Fruit fly (Drosophila melanogaster): ENCODE measurements around the gene CG15601.
A peak's percentile ranks its signal among the peaks of the same experiment; 100 is the strongest.

Gene CG15601

dm6 chrX:15740288-15740726 lies 29.9 kb downstream of the CG15601 start (continued):
- TF ChIP-seq CG11085 (GFP tag; IDR thresholded peaks at IDR 0.05) (peak; percentile 74), CG17568 (GFP tag; optimal IDR thresholded peaks at IDR 0.05) (no peak), CG7928 (GFP tag; optimal IDR thresholded peaks at IDR 0.05) (peak; percentile 15), kni (GFP tag; optimal IDR thresholded peaks at IDR 0.05) (no peak), CG13775 (GFP tag; optimal IDR thresholded peaks at IDR 0.05) (peak; percentile 48), Fer1 (GFP tag; optimal IDR thresholded peaks at IDR 0.05) (peak; percentile 85), CG4707 (GFP tag; optimal IDR thresholded peaks at IDR 0.05) (peak; percentile 14), CG12391 (tag; optimal IDR thresholded peaks at IDR 0.05) (peak; percentile 69), zfh2 (GFP tag; optimal IDR thresholded peaks at IDR 0.05) (peak; percentile 58), CG4404 (GFP tag; IDR thresholded peaks at IDR 0.05) (peak; percentile 50), fd3F (GFP tag; optimal IDR thresholded peaks at IDR 0.05) (peak; percentile 60), dati (GFP tag; IDR thresholded peaks at IDR 0.05) (peak; percentile 31; the same call in 1 of the 2 replicates), CG4854 (GFP tag; optimal IDR thresholded peaks at IDR 0.05) (peak; percentile 27), CG6272 (GFP tag; IDR thresholded peaks at IDR 0.05) (peak; percentile 9; the same call in 1 of the 2 replicates), dysf (GFP tag; IDR thresholded peaks at IDR 0.05) (peak; percentile 83), cas (GFP tag; IDR thresholded peaks at IDR 0.05) (peak; percentile 73), CG4730 (GFP tag; IDR thresholded peaks at IDR 0.05) (peak; percentile 53; the same call in 1 of the 2 replicates), Usf (GFP tag; optimal IDR thresholded peaks at IDR 0.05) (no peak), HmgZ (tag; optimal IDR thresholded peaks at IDR 0.05) (peak; percentile 88), seq (GFP tag; IDR thresholded peaks at IDR 0.05) (peak; percentile 65), Atf-2 (GFP tag; optimal IDR thresholded peaks at IDR 0.05) (peak; percentile 3), dimm (GFP tag; IDR thresholded peaks at IDR 0.05) (peak; percentile 14; the same call in 1 of the 2 replicates), wek (GFP tag; optimal IDR thresholded peaks at IDR 0.05) (no peak), CG9215 (GFP tag; IDR thresholded peaks at IDR 0.05) (peak; percentile 71), hbn (GFP tag; IDR thresholded peaks at IDR 0.05; ENCODE audit: partially characterized antibody) (no peak), CG18599 (GFP tag; optimal IDR thresholded peaks at IDR 0.05) (peak; percentile 91), Mes4 (GFP tag; optimal IDR thresholded peaks at IDR 0.05) (no peak), CG30020 (tag; optimal IDR thresholded peaks at IDR 0.05) (no peak), CG17361 (GFP tag; IDR thresholded peaks at IDR 0.05) (peak; percentile 59), CG30403 (GFP tag; optimal IDR thresholded peaks at IDR 0.05) (peak; percentile 67), ara (GFP tag; IDR thresholded peaks at IDR 0.05) (peak; percentile 53; the same call in 1 of the 2 replicates), Xbp1 (GFP tag; optimal IDR thresholded peaks at IDR 0.05) (peak; percentile 66), Ssrp (tag; optimal IDR thresholded peaks at IDR 0.05) (peak; percentile 46), CG5245 (GFP tag; optimal IDR thresholded peaks at IDR 0.05) (peak; percentile 18), Kr (GFP tag; optimal IDR thresholded peaks at IDR 0.05) (no peak), btn (GFP tag; optimal IDR thresholded peaks at IDR 0.05) (no peak), pfk (GFP tag; optimal IDR thresholded peaks at IDR 0.05) (no peak), lilli (GFP tag; optimal IDR thresholded peaks at IDR 0.05) (peak; percentile 85), Nf-YC (tag; optimal IDR thresholded peaks at IDR 0.05) (peak; percentile 43), Camta (GFP tag; optimal IDR thresholded peaks at IDR 0.05) (peak; percentile 20), CG31224 (GFP tag; IDR thresholded peaks at IDR 0.05) (peak; percentile 65), nau (GFP tag; optimal IDR thresholded peaks at IDR 0.05) (no peak), CG1792 (GFP tag; optimal IDR thresholded peaks at IDR 0.05) (peak; percentile 29), CG11723 (GFP tag; optimal IDR thresholded peaks at IDR 0.05) (no peak), jumu (GFP tag; optimal IDR thresholded peaks at IDR 0.05) (peak; percentile 44), knrl (GFP tag; IDR thresholded peaks at IDR 0.05; ENCODE audit: partially characterized antibody) (no peak), B-H1 (GFP tag; IDR thresholded peaks at IDR 0.05) (peak; percentile 69), MESR4 (GFP tag; optimal IDR thresholded peaks at IDR 0.05) (no peak), repo (GFP tag; optimal IDR thresholded peaks at IDR 0.05) (no peak), CG15479 (GFP tag; optimal IDR thresholded peaks at IDR 0.05) (no peak), CG8089 (GFP tag; optimal IDR thresholded peaks at IDR 0.05) (no peak)

All from whole organism, embryonic.